Worm (Caenorhabditis elegans) whole organism, L1 larva: Measurements from ENCODE around the gene C06E2.1.

ENCODE experiments used
- C16A3.4 ChIP-seq: fragments of 150-350 bp; optimal IDR thresholded peaks from 2 replicates; lab custom pipeline; 2014; ENCODE audit warnings: missing biosample characterization, missing genetic modification characterization
- Y116A8C.19 ChIP-seq: sonication (generic microtip); optimal IDR thresholded peaks from 2 replicates; lab custom pipeline; 2016; ENCODE audit warnings: missing compliant biosample characterization, missing genetic modification characterization, borderline replicate concordance
- alr-1 ChIP-seq: fragments of 200-800 bp; sonication (Bioruptor generic); optimal IDR thresholded peaks from 2 replicates; lab custom pipeline; 2018; ENCODE audit warnings: borderline replicate concordance, mild to moderate bottlenecking, missing genetic modification characterization, missing compliant biosample characterization
- aly-2 ChIP-seq: fragments of 150-350 bp; optimal IDR thresholded peaks from 2 replicates; lab custom pipeline; 2014; ENCODE audit warnings: missing biosample characterization, missing genetic modification characterization
- ama-1 ChIP-seq: fragments of 150-350 bp; optimal IDR thresholded peaks from 2 replicates; lab custom pipeline; 2014
- ceh-8 ChIP-seq: fragments of 200-800 bp; sonication (Bioruptor generic); optimal IDR thresholded peaks from 2 replicates; lab custom pipeline; 2018; ENCODE audit warnings: mild to moderate bottlenecking, missing genetic modification characterization, moderate library complexity, missing compliant biosample characterization
- ceh-88 ChIP-seq: fragments of 200-800 bp; sonication (Bioruptor generic); IDR thresholded peaks from 2 replicates; pipeline ENCODE4 v1.3.6; 2022; ENCODE audit warnings: missing genetic modification characterization, missing compliant biosample characterization
- ceh-90 ChIP-seq: sonication (generic microtip); optimal IDR thresholded peaks from 2 replicates; lab custom pipeline; 2016; ENCODE audit warnings: missing genetic modification characterization, missing compliant biosample characterization
- ces-1 ChIP-seq: fragments of 150-350 bp; optimal IDR thresholded peaks from 2 replicates; lab custom pipeline; 2014; ENCODE audit warnings: missing biosample characterization, missing genetic modification reagents, missing genetic modification characterization
- dsc-1 ChIP-seq: sonication (generic microtip); optimal IDR thresholded peaks from 2 replicates; lab custom pipeline; 2016; ENCODE audit warnings: mild to moderate bottlenecking, missing genetic modification characterization, missing compliant biosample characterization
- efl-3 ChIP-seq: fragments of 200-800 bp; sonication (Bioruptor generic); optimal IDR thresholded peaks from 2 replicates; lab custom pipeline; 2018; ENCODE audit warnings: mild to moderate bottlenecking, missing genetic modification characterization, missing compliant biosample characterization
- fkh-10 ChIP-seq: sonication (generic microtip); optimal IDR thresholded peaks from 2 replicates; lab custom pipeline; 2017; ENCODE audit warnings: missing biosample characterization, missing genetic modification reagents, missing genetic modification characterization
- fkh-4 ChIP-seq: sonication (generic microtip); optimal IDR thresholded peaks from 2 replicates; lab custom pipeline; 2016; ENCODE audit warnings: missing compliant biosample characterization, missing genetic modification characterization, borderline replicate concordance
- fos-1 ChIP-seq: fragments of 150-350 bp; optimal IDR thresholded peaks from 2 replicates; lab custom pipeline; 2014; ENCODE audit warnings: missing biosample characterization, missing genetic modification characterization
- grh-1 ChIP-seq: fragments of 200-800 bp; sonication (Bioruptor generic); IDR thresholded peaks from 2 replicates; pipeline ENCODE4 v1.3.6; 2022; ENCODE audit warnings: missing genetic modification reagents, missing genetic modification characterization, missing compliant biosample characterization
- hlh-17 ChIP-seq: fragments of 200-800 bp; sonication (Bioruptor generic); optimal IDR thresholded peaks from 2 replicates; lab custom pipeline; 2018; ENCODE audit warnings: missing genetic modification characterization, mild to moderate bottlenecking, missing compliant biosample characterization, moderate library complexity, borderline replicate concordance
- irx-1 ChIP-seq: sonication (generic microtip); optimal IDR thresholded peaks from 2 replicates; lab custom pipeline; 2016; ENCODE audit warnings: missing genetic modification characterization, missing compliant biosample characterization
- jun-1 ChIP-seq: fragments of 150-350 bp; optimal IDR thresholded peaks from 2 replicates; lab custom pipeline; 2014; ENCODE audit warnings: missing biosample characterization, missing genetic modification reagents, missing genetic modification characterization
- lin-13 ChIP-seq: fragments of 150-350 bp; optimal IDR thresholded peaks from 2 replicates; lab custom pipeline; 2014; ENCODE audit warnings: missing biosample characterization, missing genetic modification reagents, missing genetic modification characterization
- lin-14 ChIP-seq: fragments of 200-800 bp; sonication (Bioruptor generic); optimal IDR thresholded peaks from 2 replicates; lab custom pipeline; 2018; ENCODE audit warnings: mild to moderate bottlenecking, missing genetic modification characterization, moderate library complexity, missing compliant biosample characterization
- lin-15B ChIP-seq: fragments of 150-350 bp; sonication (generic microtip); optimal IDR thresholded peaks from 3 replicates; lab custom pipeline; 2014; ENCODE audit warnings: missing biosample characterization, missing genetic modification characterization
- lir-3 ChIP-seq: sonication (generic microtip); optimal IDR thresholded peaks from 2 replicates; lab custom pipeline; 2016; ENCODE audit warnings: mild to moderate bottlenecking, missing genetic modification characterization, moderate library complexity, missing compliant biosample characterization; ENCODE audit not compliant: poor library complexity
- lsy-2 ChIP-seq, 2 experiments: fragments of 150-350 bp; optimal IDR thresholded peaks; 2 replicates each; lab custom pipeline; 2014; ENCODE audit warnings: missing biosample characterization in 2 of 2, missing genetic modification characterization in 2 of 2
- mdl-1 ChIP-seq, 2 experiments: fragments of 150-350 bp; optimal IDR thresholded peaks; 2 replicates each; lab custom pipeline; 2014 to 2017; ENCODE audit warnings: missing biosample characterization in 2 of 2, missing genetic modification characterization in 2 of 2, inconsistent platforms in 1 of 2
- mef-2 ChIP-seq: fragments of 150-350 bp; optimal IDR thresholded peaks from 2 replicates; lab custom pipeline; 2014; ENCODE audit warnings: missing biosample characterization, missing genetic modification characterization
- nhr-11 ChIP-seq: fragments of 150-350 bp; optimal IDR thresholded peaks from 2 replicates; lab custom pipeline; 2014; ENCODE audit warnings: missing biosample characterization, missing genetic modification characterization
- nhr-12 ChIP-seq: sonication (generic microtip); optimal IDR thresholded peaks from 2 replicates; lab custom pipeline; 2017; ENCODE audit warnings: missing biosample characterization, missing genetic modification characterization
- nhr-20 ChIP-seq: sonication (generic microtip); optimal IDR thresholded peaks from 2 replicates; lab custom pipeline; 2016; ENCODE audit warnings: mild to moderate bottlenecking, missing genetic modification characterization, missing compliant biosample characterization
- nhr-47 ChIP-seq: sonication (generic microtip); optimal IDR thresholded peaks from 2 replicates; lab custom pipeline; 2016; ENCODE audit warnings: mild to moderate bottlenecking, missing genetic modification characterization, moderate library complexity, missing compliant biosample characterization
- nhr-71 ChIP-seq: sonication (generic microtip); optimal IDR thresholded peaks from 2 replicates; lab custom pipeline; 2016; ENCODE audit warnings: mild to moderate bottlenecking, missing genetic modification characterization, moderate library complexity, missing compliant biosample characterization
- nhr-76 ChIP-seq: sonication (generic microtip); optimal IDR thresholded peaks from 2 replicates; lab custom pipeline; 2017; ENCODE audit warnings: missing biosample characterization, missing genetic modification characterization
- nhr-84 ChIP-seq: sonication (generic microtip); optimal IDR thresholded peaks from 2 replicates; lab custom pipeline; 2017; ENCODE audit warnings: missing biosample characterization, missing genetic modification characterization
- nhr-90 ChIP-seq: sonication (generic microtip); optimal IDR thresholded peaks from 2 replicates; lab custom pipeline; 2016; ENCODE audit warnings: mild to moderate bottlenecking, missing genetic modification characterization, missing compliant biosample characterization; ENCODE audit not compliant: poor library complexity
- pax-3 ChIP-seq: fragments of 200-800 bp; sonication (Bioruptor generic); optimal IDR thresholded peaks from 2 replicates; lab custom pipeline; 2018; ENCODE audit warnings: mild to moderate bottlenecking, missing genetic modification characterization, moderate library complexity, missing compliant biosample characterization
- rnt-1 ChIP-seq: sonication (generic microtip); optimal IDR thresholded peaks from 2 replicates; lab custom pipeline; 2016; ENCODE audit warnings: mild to moderate bottlenecking, missing genetic modification characterization, moderate library complexity, missing compliant biosample characterization
- snu-23 ChIP-seq: sonication (generic microtip); optimal IDR thresholded peaks from 2 replicates; lab custom pipeline; 2016; ENCODE audit warnings: missing genetic modification characterization, missing compliant biosample characterization
- sup-37 ChIP-seq: fragments of 200-800 bp; sonication (Bioruptor generic); optimal IDR thresholded peaks from 2 replicates; lab custom pipeline; 2018; ENCODE audit warnings: mild to moderate bottlenecking, missing genetic modification characterization, missing compliant biosample characterization
- swsn-7 ChIP-seq: sonication (generic microtip); optimal IDR thresholded peaks from 2 replicates; lab custom pipeline; 2016; ENCODE audit warnings: missing genetic modification characterization, missing compliant biosample characterization
- tbx-2 ChIP-seq: sonication (generic microtip); optimal IDR thresholded peaks from 2 replicates; lab custom pipeline; 2016; ENCODE audit warnings: missing genetic modification characterization, missing compliant biosample characterization
- tlp-1 ChIP-seq: fragments of 150-350 bp; optimal IDR thresholded peaks from 2 replicates; lab custom pipeline; 2014; ENCODE audit warnings: missing biosample characterization, missing genetic modification characterization
- unc-30 ChIP-seq: sonication (generic microtip); optimal IDR thresholded peaks from 2 replicates; lab custom pipeline; 2017; ENCODE audit warnings: missing biosample characterization, missing genetic modification characterization
- unc-62 ChIP-seq: fragments of 150-350 bp; optimal IDR thresholded peaks from 2 replicates; lab custom pipeline; 2014; ENCODE audit warnings: missing biosample characterization, missing genetic modification reagents, missing genetic modification characterization
- unc-86 ChIP-seq: sonication (generic microtip); optimal IDR thresholded peaks from 2 replicates; lab custom pipeline; 2016; ENCODE audit warnings: missing genetic modification characterization, missing compliant biosample characterization
- unc-98 ChIP-seq: fragments of 200-800 bp; sonication (Bioruptor generic); IDR thresholded peaks from 2 replicates; pipeline ENCODE4 v1.3.6; 2022; ENCODE audit warnings: missing genetic modification characterization, missing compliant biosample characterization
- xbp-1 ChIP-seq: sonication (generic microtip); optimal IDR thresholded peaks from 2 replicates; lab custom pipeline; 2016; ENCODE audit warnings: missing genetic modification characterization, missing compliant biosample characterization
- zag-1 ChIP-seq: fragments of 150-350 bp; optimal IDR thresholded peaks from 2 replicates; lab custom pipeline; 2014; ENCODE audit warnings: missing biosample characterization, missing genetic modification characterization
- ztf-11 ChIP-seq, 2 experiments: sonication (generic microtip); optimal IDR thresholded peaks; 2 replicates each; lab custom pipeline; 2016 to 2017; ENCODE audit warnings: missing genetic modification characterization in 2 of 2, missing biosample characterization in 1 of 2, missing compliant biosample characterization in 1 of 2

Gene C06E2.1

ce11 chrX:8835887-8836348 lies 38.7 kb downstream of the C06E2.1 start, which contains the start of gene C28G1.2 (continued):
- TF ChIP-seq fkh-10 = peak; percentile 92
- TF ChIP-seq sup-37 (GFP tag; lab: Kevin White, UChicago) = peak; percentile 82
- TF ChIP-seq ama-1 (lab: Kevin White, UChicago) = peak; percentile 32
- peak in 1 of 2 experiments; percentile 76 for TF ChIP-seq ztf-11 (tag; optimal IDR thresholded peaks at IDR 0.05; lab: Kevin White, UChicago)
- TF ChIP-seq dsc-1 (tag; lab: Kevin White, UChicago) = peak; percentile 96
- peak; percentile 91 for TF ChIP-seq lir-3
- TF ChIP-seq fkh-4 (tag; lab: Kevin White, UChicago) = peak; percentile 62
- TF ChIP-seq zag-1 (tag; lab: Kevin White, UChicago) = peak; percentile 71
- peak; percentile 96 for TF ChIP-seq swsn-7 (tag; lab: Kevin White, UChicago)
- TF ChIP-seq unc-62 = no peak
- no peak for TF ChIP-seq hlh-17 (GFP tag; lab: Kevin White, UChicago)
- peak; percentile 93 for TF ChIP-seq unc-86 (tag; lab: Kevin White, UChicago)
- peak; percentile 92 for TF ChIP-seq ceh-8 (GFP tag; lab: Kevin White, UChicago)
- TF ChIP-seq fos-1 = peak; percentile 76
- TF ChIP-seq snu-23 (GFP tag; lab: Kevin White, UChicago) = peak; percentile 98
- TF ChIP-seq nhr-84 (tag; lab: Kevin White, UChicago) = no peak
- peak; percentile 50 for TF ChIP-seq lin-15B (tag; lab: Kevin White, UChicago)
- TF ChIP-seq nhr-20 = peak; percentile 95
- TF ChIP-seq xbp-1 (tag; lab: Kevin White, UChicago) = peak; percentile 95
- TF ChIP-seq nhr-47 (tag; lab: Kevin White, UChicago) = peak; percentile 96
- peak; percentile 80 for TF ChIP-seq efl-3 (GFP tag; lab: Kevin White, UChicago)
- peak; percentile 95 for TF ChIP-seq nhr-90
- peak; percentile 86 for TF ChIP-seq aly-2
- peak; percentile 18 to 92 for TF ChIP-seq mdl-1 (tag; optimal IDR thresholded peaks at IDR 0.05; lab: Kevin White, UChicago)
- peak; percentile 89 for TF ChIP-seq ceh-88 (GFP tag; lab: Robert Waterston, UW)
- TF ChIP-seq ces-1 = no peak
- peak; percentile 74 for TF ChIP-seq lin-13 (GFP tag; lab: Kevin White, UChicago)
- TF ChIP-seq lsy-2 (tag; optimal IDR thresholded peaks at IDR 0.05; lab: Kevin White, UChicago) = peak; percentile 83 to 91
- TF ChIP-seq ceh-90 (tag; lab: Kevin White, UChicago) = no peak
- no peak for TF ChIP-seq nhr-12 (tag; lab: Kevin White, UChicago)
- TF ChIP-seq tbx-2 = peak; percentile 93
- no peak for TF ChIP-seq Y116A8C.19 (tag; lab: Kevin White, UChicago)
- TF ChIP-seq tlp-1 (tag; lab: Kevin White, UChicago) = no peak
- peak; percentile 89 for TF ChIP-seq C16A3.4 (tag; lab: Kevin White, UChicago)
- peak; percentile 65; the same call in 1 of the 2 replicates for TF ChIP-seq unc-98 (GFP tag; lab: Robert Waterston, UW)
- TF ChIP-seq grh-1 (GFP tag; lab: Robert Waterston, UW) = peak; percentile 89
- TF ChIP-seq nhr-71 (tag; lab: Kevin White, UChicago) = peak; percentile 96

ce11 chrX:8835405-8835804 lies 39.2 kb downstream of the C06E2.1 start, which contains the start of gene sec-15:
TSS of gene sec-15 (minus strand) at chrX:8835715.
- no peak for TF ChIP-seq mef-2
- TF ChIP-seq hlh-17 (GFP tag; lab: Kevin White, UChicago) = no peak
- TF ChIP-seq lsy-2 (tag; optimal IDR thresholded peaks at IDR 0.05; lab: Kevin White, UChicago) = no peak
- no peak for TF ChIP-seq ceh-88 (GFP tag; lab: Robert Waterston, UW)
- TF ChIP-seq lin-14 (GFP tag; lab: Kevin White, UChicago) = no peak
- TF ChIP-seq irx-1 (tag; lab: Kevin White, UChicago) = no peak
- no peak for TF ChIP-seq xbp-1 (tag; lab: Kevin White, UChicago)
- TF ChIP-seq ama-1 (lab: Kevin White, UChicago) = no peak
- TF ChIP-seq rnt-1 (tag; lab: Kevin White, UChicago) = no peak
- no peak for TF ChIP-seq snu-23 (GFP tag; lab: Kevin White, UChicago)
- TF ChIP-seq nhr-11 (tag; lab: Kevin White, UChicago) = no peak
- TF ChIP-seq C16A3.4 (tag; lab: Kevin White, UChicago) = no peak
- no peak for TF ChIP-seq ces-1
- no peak for TF ChIP-seq ztf-11 (tag; optimal IDR thresholded peaks at IDR 0.05; lab: Kevin White, UChicago)
- no peak for TF ChIP-seq jun-1 (tag; lab: Kevin White, UChicago)
- no peak for TF ChIP-seq alr-1 (tag; lab: Kevin White, UChicago)
- TF ChIP-seq efl-3 (GFP tag; lab: Kevin White, UChicago) = no peak
- no peak for TF ChIP-seq nhr-76 (tag; lab: Kevin White, UChicago)
- no peak for TF ChIP-seq pax-3 (tag; lab: Kevin White, UChicago)
- no peak for TF ChIP-seq unc-30 (tag; lab: Kevin White, UChicago)
